Worm (Caenorhabditis elegans): ENCODE measurements around the gene T26C12.2.
A peak's percentile ranks its signal among the peaks of the same experiment; 100 is the strongest.

Gene T26C12.2

ce11 chrIV:3267581-3267980 lies 2.0 kb upstream of the T26C12.2 start, which contains the start of gene clec-173:
clec-173 (minus strand) TSS chrIV:3267681.
- no peak for TF ChIP-seq mab-5 (tag; optimal IDR thresholded peaks at IDR 0.05)
- no peak for TF ChIP-seq unc-120 (tag; optimal IDR thresholded peaks at IDR 0.05; ENCODE audit: poor library complexity, severe bottlenecking)
- TF ChIP-seq ham-2 (GFP tag; optimal IDR thresholded peaks at IDR 0.05) = no peak
- no peak for TF ChIP-seq ces-1 (GFP tag; optimal IDR thresholded peaks at IDR 0.05)
- no peak for TF ChIP-seq zip-8 (tag; optimal IDR thresholded peaks at IDR 0.05)
- no peak for TF ChIP-seq hlh-1 (tag; optimal IDR thresholded peaks at IDR 0.05)
- no peak for TF ChIP-seq nhr-76 (tag; optimal IDR thresholded peaks at IDR 0.05)
- no peak for TF ChIP-seq tbx-8 (GFP tag; optimal IDR thresholded peaks at IDR 0.05)
- no peak for TF ChIP-seq nhr-12 (tag; optimal IDR thresholded peaks at IDR 0.05)
- TF ChIP-seq nhr-28 (tag; optimal IDR thresholded peaks at IDR 0.05) = no peak
- TF ChIP-seq bed-3 (GFP tag; optimal IDR thresholded peaks at IDR 0.05) = no peak
- no peak for TF ChIP-seq M03D4.4 (tag; optimal IDR thresholded peaks at IDR 0.05)
- no peak for TF ChIP-seq cnd-1 (tag; optimal IDR thresholded peaks at IDR 0.05)
- no peak for TF ChIP-seq elt-3 (tag; optimal IDR thresholded peaks at IDR 0.05)

DNA sequence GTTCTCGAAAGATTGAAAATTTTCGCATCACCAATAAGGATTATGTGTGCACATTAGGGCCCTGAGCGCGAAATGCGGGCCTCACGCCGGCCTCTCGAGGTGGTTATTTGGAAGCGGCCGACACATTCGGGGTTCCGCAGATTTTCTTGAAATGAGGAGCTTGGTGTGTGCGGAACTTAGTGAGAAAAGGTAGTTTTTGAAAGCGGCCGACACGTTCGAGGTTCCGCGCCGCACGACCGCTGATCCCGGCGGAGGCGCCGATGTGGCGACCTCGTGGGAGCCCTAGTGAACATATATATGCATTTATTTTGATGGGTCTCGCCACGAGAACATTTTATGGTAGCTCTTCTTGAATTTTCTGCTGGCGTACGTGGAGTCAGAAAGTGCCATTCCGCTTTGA lies 1.3 kb upstream of the T26C12.2 start:
- TF ChIP-seq mep-1 (tag; optimal IDR thresholded peaks at IDR 0.05) = no peak
- no peak for TF ChIP-seq ztf-11 (tag; optimal IDR thresholded peaks at IDR 0.05)
- no peak for TF ChIP-seq cnd-1 (tag; optimal IDR thresholded peaks at IDR 0.05)
- no peak for TF ChIP-seq unc-120 (tag; optimal IDR thresholded peaks at IDR 0.05; ENCODE audit: poor library complexity, severe bottlenecking)

DNA sequence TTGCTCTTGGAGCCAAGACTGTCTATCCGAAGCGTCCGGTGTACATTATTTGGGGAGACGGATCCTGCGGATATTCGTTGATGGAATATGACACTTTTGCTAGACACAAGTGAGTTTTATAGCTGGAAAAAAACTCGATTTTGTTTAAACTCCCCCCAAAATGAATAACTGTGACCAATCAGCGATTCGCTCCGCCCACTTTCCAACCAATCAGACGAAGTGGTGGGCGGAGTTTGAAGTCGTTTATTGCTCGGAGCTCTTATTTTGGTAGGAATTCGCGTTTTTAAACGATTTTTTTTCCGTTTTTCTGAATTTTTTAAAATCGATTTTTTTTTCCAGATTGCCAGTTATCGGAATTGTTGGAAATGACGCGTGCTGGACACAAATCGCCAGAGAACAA lies 3.8 kb downstream of the T26C12.2 start:
- TF ChIP-seq elt-3 (tag; optimal IDR thresholded peaks at IDR 0.05) (no peak), cnd-1 (tag; optimal IDR thresholded peaks at IDR 0.05) (no peak)

DNA sequence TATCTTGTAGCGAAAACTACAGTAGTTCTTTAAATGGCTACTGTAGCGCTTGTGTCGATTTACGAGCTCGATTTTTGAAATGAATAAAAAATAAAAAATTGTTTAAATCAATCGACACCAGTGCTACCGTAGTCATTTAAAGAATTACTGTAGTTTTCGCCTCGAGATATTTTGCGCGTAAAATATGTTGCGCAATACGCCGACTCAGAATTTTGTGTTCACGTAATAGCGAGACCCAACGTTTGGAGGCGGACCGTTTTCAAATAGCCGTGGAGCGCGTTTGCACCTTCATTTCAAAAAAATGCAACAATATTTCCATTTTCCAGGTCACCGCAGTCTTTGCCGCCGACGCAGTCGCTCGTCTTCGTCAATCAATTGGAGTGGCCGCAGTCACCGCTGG lies 5.3 kb downstream of the T26C12.2 start:
- TF ChIP-seq ztf-11 (tag; optimal IDR thresholded peaks at IDR 0.05) (no peak), mls-2 (tag; optimal IDR thresholded peaks at IDR 0.05) (no peak), zip-8 (tag; optimal IDR thresholded peaks at IDR 0.05) (peak; percentile 94)

- no peak for TF ChIP-seq elt-1 (tag; optimal IDR thresholded peaks at IDR 0.05; ENCODE audit: borderline replicate concordance, insufficient read depth)
- TF ChIP-seq bed-3 (GFP tag; optimal IDR thresholded peaks at IDR 0.05) = no peak
These were observed 7.0 kb downstream of the T26C12.2 start, which contains the start of gene T26C12.1 for ce11 chrIV:3258528-3258927. T26C12.1 (plus strand) TSS chrIV:3258910.

ce11 chrIV:3256866-3257265 lies 8.7 kb downstream of the T26C12.2 start:
- TF ChIP-seq hlh-1 (tag; optimal IDR thresholded peaks at IDR 0.05) = peak; percentile 60
- TF ChIP-seq ceh-39 (tag; optimal IDR thresholded peaks at IDR 0.05) = no peak
- no peak for TF ChIP-seq elt-1 (tag; optimal IDR thresholded peaks at IDR 0.05; ENCODE audit: borderline replicate concordance, insufficient read depth)
- TF ChIP-seq lin-32 (GFP tag; optimal IDR thresholded peaks at IDR 0.05) = no peak
- no peak for TF ChIP-seq unc-120 (tag; optimal IDR thresholded peaks at IDR 0.05; ENCODE audit: poor library complexity, severe bottlenecking)
- TF ChIP-seq unc-62 (GFP tag; optimal IDR thresholded peaks at IDR 0.05) = peak; percentile 38
- TF ChIP-seq bed-3 (GFP tag; optimal IDR thresholded peaks at IDR 0.05) = no peak
- TF ChIP-seq lin-13 (tag; optimal IDR thresholded peaks at IDR 0.05) = no peak

- TF ChIP-seq M03D4.4 (tag; optimal IDR thresholded peaks at IDR 0.05) (peak; percentile 4), nhr-2 (tag; optimal IDR thresholded peaks at IDR 0.05) (no peak)
These were observed 11.1 kb downstream of the T26C12.2 start, which contains the start of gene dmd-9 for ce11 chrIV:3254443-3254842. dmd-9 (minus strand) TSS chrIV:3254543.

DNA sequence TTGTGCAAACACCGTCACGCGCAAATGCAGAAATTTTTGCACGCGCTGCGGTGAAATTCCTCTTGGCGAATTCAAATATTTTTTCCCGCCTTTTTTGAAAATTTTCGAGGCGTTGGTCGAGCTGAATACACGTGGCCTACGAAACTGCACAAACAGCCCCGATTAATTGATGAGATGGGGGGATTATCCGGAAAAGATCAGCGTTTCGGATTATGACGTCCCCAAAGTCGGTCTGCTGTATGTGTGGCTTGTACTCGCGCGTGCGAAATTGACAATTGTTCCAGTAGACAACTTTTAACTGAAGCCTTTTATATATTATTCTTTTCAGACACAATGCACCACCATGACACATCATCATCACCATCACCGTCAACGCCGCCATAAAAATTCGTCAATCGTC lies 13.5 kb downstream of the T26C12.2 start:
- no peak for TF ChIP-seq M03D4.4 (tag; optimal IDR thresholded peaks at IDR 0.05)
- TF ChIP-seq ces-1 (GFP tag; optimal IDR thresholded peaks at IDR 0.05) = no peak
- no peak for TF ChIP-seq ham-2 (GFP tag; optimal IDR thresholded peaks at IDR 0.05)
- TF ChIP-seq nhr-2 (tag; optimal IDR thresholded peaks at IDR 0.05) = no peak
- TF ChIP-seq drap-1 (GFP tag; optimal IDR thresholded peaks at IDR 0.05) = no peak
- TF ChIP-seq bed-3 (GFP tag; optimal IDR thresholded peaks at IDR 0.05) = no peak
- TF ChIP-seq lsy-2 (tag; optimal IDR thresholded peaks at IDR 0.05) = no peak
- no peak for TF ChIP-seq sem-2 (GFP tag; optimal IDR thresholded peaks at IDR 0.05)
- TF ChIP-seq cnd-1 (tag; optimal IDR thresholded peaks at IDR 0.05) = no peak
- TF ChIP-seq snpc-4 (tag; optimal IDR thresholded peaks at IDR 0.05) = no peak
- TF ChIP-seq ceh-83 (GFP tag; optimal IDR thresholded peaks at IDR 0.05) = no peak

All from whole organism, mixed stage, embryonic.